Fruit fly (Drosophila melanogaster) whole organism, prepupa: ENCODE data around the gene Npc2b.

Experiments
- Blimp-1 ChIP-seq: fragments of 200-800 bp; sonication (Bioruptor generic); optimal IDR thresholded peaks from 3 replicates; lab custom pipeline; 2017; ENCODE audit warnings: missing biosample characterization, missing genetic modification characterization, mild to moderate bottlenecking, moderate library complexity, missing genetic modification reagents
- CG15336 ChIP-seq: fragments of 200-800 bp; sonication (Bioruptor generic); IDR thresholded peaks from 2 replicates; pipeline ENCODE4 v1.3.6; 2022; ENCODE audit warnings: missing biosample characterization, missing genetic modification characterization
- CG16779 ChIP-seq: fragments of 200-800 bp; sonication (Bioruptor generic); optimal IDR thresholded peaks from 3 replicates; lab custom pipeline; 2017; ENCODE audit warnings: missing biosample characterization, mild to moderate bottlenecking, missing genetic modification characterization
- acj6 ChIP-seq: fragments of 200-800 bp; sonication (Bioruptor generic); optimal IDR thresholded peaks from 3 replicates; lab custom pipeline; 2016; ENCODE audit warnings: missing biosample characterization, missing genetic modification characterization

dm6 chr3R:14131972-14132371, 42.7 kb downstream of the Npc2b start, which contains the start of gene CG14356:
- no peak for TF ChIP-seq acj6
- no peak for TF ChIP-seq CG15336 (GFP tag; lab: Robert Waterston, UW)
- no peak for TF ChIP-seq Blimp-1 (GFP tag; lab: Kevin White, UChicago)
- no peak for TF ChIP-seq CG16779 (tag; lab: Kevin White, UChicago)
